Fruit fly (Drosophila melanogaster) whole organism, embryonic: ENCODE data around the gene HUWE1.

Experiments
- C15 ChIP-seq: fragments of 200-800 bp; sonication (Bioruptor generic); IDR thresholded peaks from 3 replicates; pipeline ENCODE4 v1.3.6; 2022; ENCODE audit warnings: missing biosample characterization, missing genetic modification characterization
- CG10462 ChIP-seq: fragments of 200-800 bp; sonication (Bioruptor generic); optimal IDR thresholded peaks from 2 replicates; lab custom pipeline; 2016; ENCODE audit warnings: missing biosample characterization, missing genetic modification characterization
- CG10565 ChIP-seq: fragments of 200-800 bp; sonication (Bioruptor generic); optimal IDR thresholded peaks from 3 replicates; lab custom pipeline; 2016; ENCODE audit warnings: missing biosample characterization, mild to moderate bottlenecking, missing genetic modification characterization
- CG10959 ChIP-seq: fragments of 200-800 bp; sonication (Bioruptor generic); IDR thresholded peaks from 2 replicates; pipeline ENCODE4 v1.3.6; 2022; ENCODE audit warnings: missing biosample characterization, missing genetic modification characterization
- CG10979 ChIP-seq: fragments of 200-800 bp; sonication (Bioruptor generic); optimal IDR thresholded peaks from 2 replicates; lab custom pipeline; 2018; ENCODE audit warnings: missing biosample characterization, mild to moderate bottlenecking, missing genetic modification characterization, moderate library complexity
- CG11723 ChIP-seq: fragments of 200-800 bp; sonication (Bioruptor generic); optimal IDR thresholded peaks from 2 replicates; lab custom pipeline; 2017; ENCODE audit warnings: missing biosample characterization, mild to moderate bottlenecking, missing genetic modification characterization
- CG13424 ChIP-seq: fragments of 200-800 bp; sonication (Bioruptor generic); optimal IDR thresholded peaks from 2 replicates; lab custom pipeline; 2019; ENCODE audit warnings: missing biosample characterization, mild to moderate bottlenecking, missing genetic modification characterization, moderate library complexity
- CG13775 ChIP-seq: fragments of 200-800 bp; sonication (Bioruptor generic); optimal IDR thresholded peaks from 3 replicates; lab custom pipeline; 2017; ENCODE audit warnings: missing biosample characterization, mild to moderate bottlenecking, missing genetic modification characterization
- CG14710 ChIP-seq: fragments of 200-800 bp; sonication (Bioruptor generic); optimal IDR thresholded peaks from 3 replicates; lab custom pipeline; 2019; ENCODE audit warnings: missing biosample characterization, mild to moderate bottlenecking, missing genetic modification characterization, moderate library complexity
- CG15011 ChIP-seq: fragments of 200-800 bp; sonication (Bioruptor generic); optimal IDR thresholded peaks from 3 replicates; lab custom pipeline; 2018; ENCODE audit warnings: missing biosample characterization, mild to moderate bottlenecking, missing genetic modification characterization
- CG1529 ChIP-seq: fragments of 200-800 bp; sonication (Bioruptor generic); optimal IDR thresholded peaks from 3 replicates; lab custom pipeline; 2018; ENCODE audit warnings: missing biosample characterization, missing genetic modification characterization
- CG2116 ChIP-seq: fragments of 200-800 bp; sonication (Bioruptor generic); optimal IDR thresholded peaks from 3 replicates; lab custom pipeline; 2018; ENCODE audit warnings: missing biosample characterization, mild to moderate bottlenecking, missing genetic modification characterization
- CG31441 ChIP-seq: fragments of 200-800 bp; sonication (Bioruptor generic); IDR thresholded peaks from 2 replicates; pipeline ENCODE4 v1.3.6; 2022; ENCODE audit warnings: missing biosample characterization, missing genetic modification characterization
- CG3407 ChIP-seq: fragments of 200-800 bp; sonication (Bioruptor generic); optimal IDR thresholded peaks from 2 replicates; lab custom pipeline; 2018; ENCODE audit warnings: missing biosample characterization, mild to moderate bottlenecking, missing genetic modification characterization
- CG34422 ChIP-seq: fragments of 200-800 bp; sonication (Bioruptor generic); IDR thresholded peaks from 3 replicates; pipeline ENCODE4 v1.3.6; 2022; ENCODE audit warnings: missing biosample characterization, missing genetic modification characterization
- CG3847 ChIP-seq: fragments of 200-800 bp; sonication (Bioruptor generic); IDR thresholded peaks from 2 replicates; pipeline ENCODE4 v1.3.6; 2022; ENCODE audit warnings: missing biosample characterization, missing genetic modification characterization
- CG3995 ChIP-seq: fragments of 200-800 bp; sonication (Bioruptor generic); optimal IDR thresholded peaks from 3 replicates; lab custom pipeline; 2016; ENCODE audit warnings: missing biosample characterization, missing genetic modification characterization
- CG4617 ChIP-seq: fragments of 200-800 bp; sonication (Bioruptor generic); optimal IDR thresholded peaks from 3 replicates; lab custom pipeline; 2016; ENCODE audit warnings: missing biosample characterization, missing genetic modification characterization, borderline replicate concordance
- CG4820 ChIP-seq: fragments of 200-800 bp; sonication (Bioruptor generic); optimal IDR thresholded peaks from 3 replicates; lab custom pipeline; 2016; ENCODE audit warnings: missing biosample characterization, missing genetic modification characterization
- CG7357 ChIP-seq: fragments of 200-800 bp; sonication (Bioruptor generic); IDR thresholded peaks from 3 replicates; pipeline ENCODE4 v1.3.6; 2022; ENCODE audit warnings: missing biosample characterization, missing genetic modification characterization
- CG8290 ChIP-seq, 3 experiments: fragments of 200-800 bp; sonication (Bioruptor generic); optimal IDR thresholded peaks; 2 replicates each; lab custom pipeline; 2016 to 2019; ENCODE audit warnings: missing biosample characterization in 3 of 3, missing genetic modification characterization in 3 of 3, mild to moderate bottlenecking in 2 of 3, moderate library complexity in 1 of 3
- CG9437 ChIP-seq: fragments of 200-800 bp; sonication (Bioruptor generic); optimal IDR thresholded peaks from 2 replicates; lab custom pipeline; 2018; ENCODE audit warnings: missing biosample characterization, mild to moderate bottlenecking, missing genetic modification characterization
- CG9876 ChIP-seq: fragments of 200-800 bp; sonication (Bioruptor generic); optimal IDR thresholded peaks from 2 replicates; lab custom pipeline; 2016; ENCODE audit warnings: missing biosample characterization, missing genetic modification characterization
- Dbx ChIP-seq: fragments of 200-800 bp; sonication (Bioruptor generic); IDR thresholded peaks from 3 replicates; pipeline ENCODE4 v1.3.6; 2022; ENCODE audit warnings: missing biosample characterization, missing genetic modification characterization
- E2f2 ChIP-seq: fragments of 200-800 bp; sonication (Bioruptor generic); IDR thresholded peaks from 2 replicates; pipeline ENCODE4 v1.3.6; 2022; ENCODE audit warnings: missing biosample characterization, missing genetic modification characterization
- H2.0 ChIP-seq: fragments of 200-800 bp; sonication (Bioruptor generic); IDR thresholded peaks from 2 replicates; pipeline ENCODE4 v1.3.6; 2022; ENCODE audit warnings: missing biosample characterization, missing genetic modification characterization
- Hey ChIP-seq: fragments of 200-800 bp; sonication (Bioruptor generic); optimal IDR thresholded peaks from 3 replicates; lab custom pipeline; 2018; ENCODE audit warnings: missing biosample characterization, mild to moderate bottlenecking, missing genetic modification characterization
- Hr3 ChIP-seq: fragments of 200-800 bp; sonication (Bioruptor generic); optimal IDR thresholded peaks from 3 replicates; lab custom pipeline; 2016; ENCODE audit warnings: missing biosample characterization, missing genetic modification characterization
- Mad ChIP-seq: fragments of 200-800 bp; sonication (Bioruptor generic); optimal IDR thresholded peaks from 2 replicates; lab custom pipeline; 2016; ENCODE audit warnings: missing biosample characterization, missing genetic modification characterization
- Nf-YA ChIP-seq: fragments of 200-800 bp; sonication (Bioruptor generic); IDR thresholded peaks from 2 replicates; pipeline ENCODE4 v1.3.6; 2022; ENCODE audit warnings: missing biosample characterization, missing genetic modification characterization
- NfI ChIP-seq: fragments of 200-800 bp; sonication (Bioruptor generic); optimal IDR thresholded peaks from 3 replicates; lab custom pipeline; 2018; ENCODE audit warnings: missing biosample characterization, mild to moderate bottlenecking, missing genetic modification characterization, moderate library complexity
- Ptx1 ChIP-seq: fragments of 200-800 bp; sonication (Bioruptor generic); IDR thresholded peaks from 2 replicates; pipeline ENCODE4 v1.3.6; 2022; ENCODE audit warnings: missing biosample characterization, missing genetic modification characterization
- Sry-β ChIP-seq: fragments of 200-800 bp; sonication (Bioruptor generic); optimal IDR thresholded peaks from 2 replicates; lab custom pipeline; 2018; ENCODE audit warnings: missing biosample characterization, mild to moderate bottlenecking, missing genetic modification characterization, moderate library complexity
- Ssrp ChIP-seq: fragments of 200-800 bp; sonication (Bioruptor generic); optimal IDR thresholded peaks from 2 replicates; lab custom pipeline; 2018; ENCODE audit warnings: missing biosample characterization, mild to moderate bottlenecking, missing genetic modification characterization, moderate library complexity
- ap ChIP-seq: fragments of 200-800 bp; sonication (Bioruptor generic); IDR thresholded peaks from 2 replicates; pipeline ENCODE4 v1.3.6; 2022; ENCODE audit warnings: missing biosample characterization, missing genetic modification characterization
- crc ChIP-seq: fragments of 200-800 bp; sonication (Bioruptor generic); optimal IDR thresholded peaks from 2 replicates; lab custom pipeline; 2016; ENCODE audit warnings: missing biosample characterization, missing genetic modification characterization
- crp ChIP-seq, 2 experiments: fragments of 200-800 bp; sonication (Bioruptor generic); optimal IDR thresholded peaks; 2 replicates in 1 of 2; 3 replicates in 1 of 2; lab custom pipeline; 2017; ENCODE audit warnings: missing biosample characterization in 2 of 2, missing genetic modification characterization in 2 of 2, mild to moderate bottlenecking in 1 of 2, moderate library complexity in 1 of 2
- dpn ChIP-seq, 2 experiments: fragments of 200-800 bp; sonication (Bioruptor generic); optimal IDR thresholded peaks; 3 replicates each; lab custom pipeline; 2016; ENCODE audit warnings: missing biosample characterization in 2 of 2, missing genetic modification characterization in 2 of 2
- en ChIP-seq: fragments of 200-800 bp; sonication (Bioruptor generic); optimal IDR thresholded peaks from 2 replicates; lab custom pipeline; 2016; ENCODE audit warnings: missing biosample characterization, missing genetic modification characterization
- fru ChIP-seq: fragments of >200 bp; optimal IDR thresholded peaks from 2 replicates; lab custom pipeline; 2017
- grau ChIP-seq: fragments of 200-800 bp; optimal IDR thresholded peaks from 3 replicates; lab custom pipeline; 2019; ENCODE audit warnings: missing biosample characterization, mild to moderate bottlenecking, missing genetic modification characterization, moderate library complexity
- gt ChIP-seq: fragments of 200-800 bp; sonication (Bioruptor generic); IDR thresholded peaks from 2 replicates; pipeline ENCODE4 v1.3.6; 2022; ENCODE audit warnings: missing biosample characterization, missing genetic modification characterization
- kay ChIP-seq: fragments of 200-800 bp; sonication (Bioruptor generic); optimal IDR thresholded peaks from 2 replicates; lab custom pipeline; 2016; ENCODE audit warnings: missing biosample characterization, missing genetic modification characterization
- nerfin-2 ChIP-seq: fragments of 200-800 bp; sonication (Bioruptor generic); IDR thresholded peaks from 2 replicates; pipeline ENCODE4 v1.3.6; 2022; ENCODE audit warnings: missing biosample characterization, missing genetic modification characterization; ENCODE audit not compliant: partially characterized antibody
- nmo ChIP-seq: fragments of 200-800 bp; sonication (Bioruptor generic); optimal IDR thresholded peaks from 2 replicates; lab custom pipeline; 2018; ENCODE audit warnings: missing biosample characterization, mild to moderate bottlenecking, missing genetic modification characterization, moderate library complexity
- otp ChIP-seq: fragments of 200-800 bp; sonication (Bioruptor generic); IDR thresholded peaks from 3 replicates; pipeline ENCODE4, ENCODE4 v1.3.6; 2022; ENCODE audit warnings: missing biosample characterization, missing genetic modification characterization
- p53 ChIP-seq: fragments of 200-800 bp; sonication (Bioruptor generic); optimal IDR thresholded peaks from 2 replicates; lab custom pipeline; 2016; ENCODE audit warnings: missing biosample characterization, missing genetic modification characterization
- shn ChIP-seq: fragments of 200-800 bp; sonication (Bioruptor generic); optimal IDR thresholded peaks from 3 replicates; lab custom pipeline; 2016; ENCODE audit warnings: missing biosample characterization, missing genetic modification characterization
- unc-4 ChIP-seq: fragments of 200-800 bp; sonication (Bioruptor generic); IDR thresholded peaks from 2 replicates; pipeline ENCODE4 v1.3.6; 2022; ENCODE audit warnings: missing biosample characterization, missing genetic modification characterization; ENCODE audit not compliant: partially characterized antibody
- wek ChIP-seq: fragments of 200-800 bp; sonication (Bioruptor generic); optimal IDR thresholded peaks from 3 replicates; lab custom pipeline; 2018; ENCODE audit warnings: missing biosample characterization, mild to moderate bottlenecking, missing genetic modification characterization, moderate library complexity

Gene HUWE1

dm6 chrX:15745905-15746681, 33.7 kb downstream of the HUWE1 start, which contains the start of the genes CG8944 and CCT6 (continued):
- no peak for TF ChIP-seq CG9876 (GFP tag; lab: Kevin White, UChicago)
- no peak for TF ChIP-seq CG15011 (GFP tag; lab: Kevin White, UChicago)
- no peak for TF ChIP-seq otp (GFP tag; lab: Robert Waterston, UW)
- TF ChIP-seq Hr3 (GFP tag; lab: Kevin White, UChicago) = peak; percentile 28
- peak in 1 of 2 experiments; percentile 32 for TF ChIP-seq crp (GFP tag; optimal IDR thresholded peaks at IDR 0.05; lab: Kevin White, UChicago)
- no peak for TF ChIP-seq C15 (GFP tag; lab: Robert Waterston, UW)
- no peak for TF ChIP-seq en (GFP tag; lab: Kevin White, UChicago)
- no peak for TF ChIP-seq kay (GFP tag; lab: Kevin White, UChicago)
- no peak for TF ChIP-seq CG1529
- TF ChIP-seq Hey (tag; lab: Kevin White, UChicago) = no peak
- TF ChIP-seq Sry-β (GFP tag; lab: Kevin White, UChicago) = peak; percentile 83
- TF ChIP-seq nerfin-2 (GFP tag; lab: Robert Waterston, UW) = no peak
- TF ChIP-seq E2f2 = no peak
- no peak for TF ChIP-seq CG10959
- no peak for TF ChIP-seq Nf-YA (GFP tag; lab: Robert Waterston, UW)
- no peak for TF ChIP-seq CG34422 (GFP tag; lab: Robert Waterston, UW)
- TF ChIP-seq Dbx (GFP tag; lab: Robert Waterston, UW) = no peak
- TF ChIP-seq CG8290 (GFP tag; optimal IDR thresholded peaks at IDR 0.05; lab: Kevin White, UChicago) = no peak
- TF ChIP-seq CG8290 (tag; optimal IDR thresholded peaks at IDR 0.05; lab: Kevin White, UChicago) = no peak
- TF ChIP-seq CG3847 (GFP tag; lab: Robert Waterston, UW) = 0 out of 2 replicates have a peak, but pooled peaks have one; percentile 4
- no peak for TF ChIP-seq ap
- TF ChIP-seq gt = no peak
- TF ChIP-seq CG4820 (GFP tag; lab: Kevin White, UChicago) = no peak
- no peak for TF ChIP-seq CG10565 (GFP tag; lab: Kevin White, UChicago)
- peak; percentile 96 for TF ChIP-seq CG2116 (GFP tag; lab: Kevin White, UChicago)
- TF ChIP-seq dpn (GFP tag; optimal IDR thresholded peaks at IDR 0.05; lab: Kevin White, UChicago) = peak in 1 of 2 experiments; percentile 21
- peak; percentile 5 for TF ChIP-seq Ssrp (tag; lab: Kevin White, UChicago)
- TF ChIP-seq CG11723 (GFP tag; lab: Kevin White, UChicago) = no peak
- TF ChIP-seq NfI = no peak
- no peak for TF ChIP-seq CG10462
- peak; percentile 71 for TF ChIP-seq CG14710 (tag; lab: Kevin White, UChicago)
- TF ChIP-seq Mad (GFP tag; lab: Kevin White, UChicago) = no peak
- TF ChIP-seq CG3995 (GFP tag; lab: Kevin White, UChicago) = peak; percentile 91
- no peak for TF ChIP-seq wek
- TF ChIP-seq CG13424 (tag; lab: Kevin White, UChicago) = peak; percentile 29
- no peak for TF ChIP-seq CG10979 (tag; lab: Kevin White, UChicago)
- 0 out of 2 replicates have a peak, but pooled peaks have one; percentile 18 for TF ChIP-seq Ptx1 (GFP tag; lab: Robert Waterston, UW)
- TF ChIP-seq CG7357 (GFP tag; lab: Robert Waterston, UW) = no peak
- TF ChIP-seq CG9437 = no peak
- TF ChIP-seq shn (GFP tag; lab: Kevin White, UChicago) = no peak
- peak; percentile 1 for TF ChIP-seq grau
- TF ChIP-seq CG3407 = no peak
- TF ChIP-seq CG4617 (GFP tag; lab: Kevin White, UChicago) = peak; percentile 21
- no peak for TF ChIP-seq fru (lab: Kevin White, UChicago)
- no peak for TF ChIP-seq crc (GFP tag; lab: Kevin White, UChicago)
- peak; percentile 18; the same call in 1 of the 2 replicates for TF ChIP-seq unc-4 (GFP tag; lab: Robert Waterston, UW)
- TF ChIP-seq CG13775 (GFP tag; lab: Kevin White, UChicago) = peak; percentile 29
- no peak for TF ChIP-seq p53 (GFP tag; lab: Kevin White, UChicago)
- no peak for TF ChIP-seq H2.0 (GFP tag; lab: Robert Waterston, UW)
- no peak for TF ChIP-seq CG31441
- TF ChIP-seq nmo (GFP tag; lab: Kevin White, UChicago) = peak; percentile 29
